Worm (Caenorhabditis elegans): ENCODE data around the gene nsy-7.

nsy-7 gene

DNA sequence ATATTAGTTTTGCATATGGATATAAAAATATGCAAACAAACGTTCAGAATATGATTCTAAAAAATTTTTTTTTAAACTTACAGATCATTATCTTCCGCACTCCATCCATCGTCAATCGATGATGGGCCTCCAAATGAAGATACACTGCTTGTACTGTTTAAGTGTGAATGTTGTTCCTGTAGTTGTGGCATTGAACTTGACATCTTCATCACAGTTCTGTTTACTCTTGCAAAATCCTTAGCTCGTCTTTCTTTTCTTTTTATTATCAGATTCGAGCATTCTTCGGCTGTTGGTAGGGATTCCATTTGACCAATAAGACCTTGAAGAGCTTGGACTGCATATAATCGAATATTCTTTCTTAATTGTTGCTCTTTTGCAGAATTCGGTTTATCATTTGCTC is 18.6 kb upstream of the nsy-7 start:
- no peak for TF ChIP-seq ceh-82 (tag; optimal IDR thresholded peaks at IDR 0.05)
- TF ChIP-seq lsy-2 (tag; optimal IDR thresholded peaks at IDR 0.05), result no peak
- TF ChIP-seq efl-1 (optimal IDR thresholded peaks at IDR 0.05), result no peak
- no peak for TF ChIP-seq efl-1 (GFP tag; optimal IDR thresholded peaks at IDR 0.05 in 1 of 2)
- TF ChIP-seq skn-1 (tag; optimal IDR thresholded peaks at IDR 0.05), result no peak

DNA sequence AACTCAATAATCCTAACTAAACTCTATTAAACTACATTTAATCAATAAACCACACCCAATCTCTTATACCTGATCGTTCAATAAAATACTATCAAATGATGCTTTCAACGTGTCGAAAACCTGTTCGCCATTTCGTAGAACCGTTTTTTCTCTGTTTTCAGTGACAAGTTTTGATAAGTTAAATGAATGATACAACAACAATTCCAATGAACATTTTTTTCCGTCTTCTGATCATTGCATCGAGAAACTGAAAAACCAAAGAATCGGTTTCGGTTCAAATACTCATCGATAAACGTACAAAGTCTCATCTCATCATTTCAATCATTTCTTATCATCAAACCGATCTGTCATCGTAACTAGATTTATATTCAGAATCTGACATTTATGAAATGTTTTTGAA is 16.7 kb upstream of the nsy-7 start:
- TF ChIP-seq efl-3 (GFP tag; optimal IDR thresholded peaks at IDR 0.05) (no peak), fkh-8 (tag; optimal IDR thresholded peaks at IDR 0.05) (no peak), C16A3.4 (tag; optimal IDR thresholded peaks at IDR 0.05) (no peak), mef-2 (tag; optimal IDR thresholded peaks at IDR 0.05) (no peak), skn-1 (tag; optimal IDR thresholded peaks at IDR 0.05) (no peak), elt-3 (tag; optimal IDR thresholded peaks at IDR 0.05) (peak in 5 of 6 experiments; percentile 16 to 83 (median 64)), nhr-20 (tag; optimal IDR thresholded peaks at IDR 0.05) (peak; percentile 86), irx-1 (tag; optimal IDR thresholded peaks at IDR 0.05) (no peak), nhr-90 (tag; optimal IDR thresholded peaks at IDR 0.05; ENCODE audit: poor library complexity) (peak; percentile 12), sup-37 (GFP tag; optimal IDR thresholded peaks at IDR 0.05) (no peak), tbx-2 (tag; optimal IDR thresholded peaks at IDR 0.05) (peak; percentile 32), ztf-11 (tag; optimal IDR thresholded peaks at IDR 0.05) (no peak), lin-14 (GFP tag; optimal IDR thresholded peaks at IDR 0.05) (peak; percentile 26), hlh-4 (tag; optimal IDR thresholded peaks at IDR 0.05) (no peak), dpl-1 (GFP tag; optimal IDR thresholded peaks at IDR 0.05) (no peak), Y116A8C.19 (tag; optimal IDR thresholded peaks at IDR 0.05; ENCODE audit: borderline replicate concordance) (no peak), ceh-63 (GFP tag; optimal IDR thresholded peaks at IDR 0.05) (no peak), lsy-2 (tag; optimal IDR thresholded peaks at IDR 0.05) (no peak), snpc-4 (tag; optimal IDR thresholded peaks at IDR 0.05) (no peak), rnt-1 (tag; optimal IDR thresholded peaks at IDR 0.05) (no peak), unc-98 (GFP tag; IDR thresholded peaks at IDR 0.05) (no peak), blmp-1 (tag; optimal IDR thresholded peaks at IDR 0.05) (peak; percentile 34), lin-35 (GFP tag; optimal IDR thresholded peaks at IDR 0.05) (peak in 1 of 2 experiments; percentile 21), aha-1 (tag; optimal IDR thresholded peaks at IDR 0.05) (no peak), unc-86 (tag; optimal IDR thresholded peaks at IDR 0.05) (no peak), nhr-77 (tag; optimal IDR thresholded peaks at IDR 0.05) (no peak), nhr-85 (tag) (peak; percentile 86), unc-30 (tag; optimal IDR thresholded peaks at IDR 0.05) (no peak), nhr-71 (tag; optimal IDR thresholded peaks at IDR 0.05) (peak; percentile 43), dsc-1 (tag; optimal IDR thresholded peaks at IDR 0.05) (no peak), isw-1 (GFP tag; IDR thresholded peaks at IDR 0.05) (no peak), mab-9 (GFP tag; IDR thresholded peaks at IDR 0.05) (no peak), pax-3 (tag; optimal IDR thresholded peaks at IDR 0.05) (no peak), snu-23 (GFP tag; optimal IDR thresholded peaks at IDR 0.05) (peak; percentile 0), C34B4.2 (tag; optimal IDR thresholded peaks at IDR 0.05) (no peak), nhr-76 (tag; optimal IDR thresholded peaks at IDR 0.05) (no peak), lin-15B (tag; optimal IDR thresholded peaks at IDR 0.05) (no peak)

DNA sequence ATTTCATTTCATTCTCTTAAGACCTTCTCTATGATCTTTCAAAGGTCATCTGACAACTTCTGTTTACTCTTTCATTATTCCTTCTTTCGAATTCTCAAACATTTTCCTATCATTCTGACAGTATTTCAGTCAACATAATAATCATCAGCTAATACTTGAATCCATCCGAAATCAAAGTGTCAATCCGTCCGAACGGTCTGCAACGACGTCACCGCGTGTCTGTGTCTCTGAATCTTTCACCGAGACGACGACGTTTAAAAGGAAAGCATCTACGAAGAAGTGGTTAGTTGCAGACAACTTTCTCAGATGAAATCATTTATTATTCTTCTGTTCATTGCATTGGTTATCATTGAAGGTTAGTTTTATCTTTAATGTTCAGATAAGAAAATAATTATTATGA is 15.8 kb upstream of the nsy-7 start, which contains the start of gene Y42H9AR.5:
Y42H9AR.5 (plus strand) TSS at position 301 of the 400 bp plus-strand sequence.
- TF ChIP-seq nhr-85 (tag) (no peak), nhr-19 (GFP tag; conservative IDR thresholded peaks at IDR 0.05) (no peak), nhr-77 (tag; optimal IDR thresholded peaks at IDR 0.05) (no peak), ces-1 (GFP tag; optimal IDR thresholded peaks at IDR 0.05) (no peak), ceh-63 (GFP tag; optimal IDR thresholded peaks at IDR 0.05) (no peak), egl-27 (tag; optimal IDR thresholded peaks at IDR 0.05) (no peak), isw-1 (GFP tag; IDR thresholded peaks at IDR 0.05) (no peak), xbp-1 (tag; optimal IDR thresholded peaks at IDR 0.05) (no peak), pax-3 (tag; optimal IDR thresholded peaks at IDR 0.05) (no peak), mab-9 (GFP tag; IDR thresholded peaks at IDR 0.05) (no peak), nhr-28 (tag; optimal IDR thresholded peaks at IDR 0.05) (no peak), ceh-8 (GFP tag; optimal IDR thresholded peaks at IDR 0.05) (no peak), snpc-4 (tag; optimal IDR thresholded peaks at IDR 0.05) (no peak)
